Fruit fly (Drosophila melanogaster) whole organism, embryonic: ENCODE results near the gene Ugt36F1.

Experiments
- Aef1 ChIP-seq: fragments of 200-800 bp; sonication (Bioruptor generic); IDR thresholded peaks from 3 replicates; pipeline ENCODE4 v1.3.6; 2022; ENCODE audit warnings: missing biosample characterization, missing genetic modification characterization
- B-H2 ChIP-seq: fragments of 200-800 bp; sonication (Bioruptor generic); optimal IDR thresholded peaks from 2 replicates; lab custom pipeline; 2018; ENCODE audit warnings: missing biosample characterization, mild to moderate bottlenecking, missing genetic modification characterization
- CG10267 ChIP-seq: fragments of 200-800 bp; sonication (Bioruptor generic); optimal IDR thresholded peaks from 2 replicates; lab custom pipeline; 2018; ENCODE audit warnings: missing biosample characterization, mild to moderate bottlenecking, missing genetic modification characterization, moderate library complexity
- CG11504 ChIP-seq: fragments of 200-800 bp; sonication (Bioruptor generic); optimal IDR thresholded peaks from 3 replicates; lab custom pipeline; 2019; ENCODE audit warnings: missing biosample characterization, mild to moderate bottlenecking, missing genetic modification characterization, moderate library complexity
- CG12659 ChIP-seq: fragments of 200-800 bp; sonication (Bioruptor generic); optimal IDR thresholded peaks from 3 replicates; lab custom pipeline; 2017; ENCODE audit warnings: mild to moderate bottlenecking, missing biosample characterization, missing genetic modification reagents, missing genetic modification characterization
- CG12744 ChIP-seq: fragments of 200-800 bp; sonication (Bioruptor generic); optimal IDR thresholded peaks from 2 replicates; lab custom pipeline; 2016; ENCODE audit warnings: missing biosample characterization, missing genetic modification characterization
- CG13296 ChIP-seq: fragments of 200-800 bp; sonication (Bioruptor generic); optimal IDR thresholded peaks from 3 replicates; lab custom pipeline; 2018; ENCODE audit warnings: missing biosample characterization, mild to moderate bottlenecking, missing genetic modification characterization
- CG14014 ChIP-seq: fragments of 200-800 bp; sonication (Bioruptor generic); IDR thresholded peaks from 2 replicates; pipeline ENCODE4 v1.3.6; 2022; ENCODE audit warnings: missing biosample characterization, missing genetic modification characterization
- CG14710 ChIP-seq: fragments of 200-800 bp; sonication (Bioruptor generic); optimal IDR thresholded peaks from 3 replicates; lab custom pipeline; 2019; ENCODE audit warnings: missing biosample characterization, mild to moderate bottlenecking, missing genetic modification characterization, moderate library complexity
- CG1603 ChIP-seq: fragments of 200-800 bp; sonication (Bioruptor generic); optimal IDR thresholded peaks from 2 replicates; lab custom pipeline; 2019; ENCODE audit warnings: missing biosample characterization, mild to moderate bottlenecking, missing genetic modification characterization, moderate library complexity
- CG17361 ChIP-seq: fragments of 200-800 bp; sonication (Bioruptor generic); IDR thresholded peaks from 3 replicates; pipeline ENCODE4 v1.3.6; 2022; ENCODE audit warnings: missing biosample characterization, missing genetic modification characterization
- CG2116 ChIP-seq: fragments of 200-800 bp; sonication (Bioruptor generic); optimal IDR thresholded peaks from 3 replicates; lab custom pipeline; 2018; ENCODE audit warnings: missing biosample characterization, mild to moderate bottlenecking, missing genetic modification characterization
- CG2120 ChIP-seq: fragments of 200-800 bp; sonication (Bioruptor generic); optimal IDR thresholded peaks from 3 replicates; lab custom pipeline; 2016; ENCODE audit warnings: missing biosample characterization, missing genetic modification characterization
- CG2678 ChIP-seq: fragments of 200-800 bp; sonication (Bioruptor generic); optimal IDR thresholded peaks from 3 replicates; lab custom pipeline; 2019; ENCODE audit warnings: missing biosample characterization, mild to moderate bottlenecking, missing genetic modification characterization, moderate library complexity
- CG7928 ChIP-seq: fragments of 200-800 bp; sonication (Bioruptor generic); optimal IDR thresholded peaks from 2 replicates; lab custom pipeline; 2017; ENCODE audit warnings: missing biosample characterization, mild to moderate bottlenecking, missing genetic modification characterization
- CG8281 ChIP-seq: fragments of 200-800 bp; sonication (Bioruptor generic); optimal IDR thresholded peaks from 2 replicates; lab custom pipeline; 2018; ENCODE audit warnings: missing biosample characterization, mild to moderate bottlenecking, missing genetic modification characterization, moderate library complexity
- CG8290 ChIP-seq, 3 experiments: fragments of 200-800 bp; sonication (Bioruptor generic); optimal IDR thresholded peaks; 2 replicates each; lab custom pipeline; 2016 to 2019; ENCODE audit warnings: missing biosample characterization in 3 of 3, missing genetic modification characterization in 3 of 3, mild to moderate bottlenecking in 2 of 3, moderate library complexity in 1 of 3
- CG8478 ChIP-seq: fragments of >200 bp; optimal IDR thresholded peaks from 2 replicates; lab custom pipeline; 2018
- CG9797 ChIP-seq: fragments of 200-800 bp; sonication (Bioruptor generic); optimal IDR thresholded peaks from 3 replicates; lab custom pipeline; 2018; ENCODE audit warnings: missing biosample characterization, mild to moderate bottlenecking, missing genetic modification characterization
- CHES-1-like ChIP-seq: fragments of 200-800 bp; sonication (Bioruptor generic); optimal IDR thresholded peaks from 2 replicates; lab custom pipeline; 2016; ENCODE audit warnings: missing biosample characterization, missing genetic modification characterization
- Dip3 ChIP-seq: fragments of 200-800 bp; sonication (Bioruptor generic); optimal IDR thresholded peaks from 3 replicates; lab custom pipeline; 2016; ENCODE audit warnings: missing biosample characterization, missing genetic modification characterization
- Dref ChIP-seq: fragments of 200-800 bp; sonication (Bioruptor generic); IDR thresholded peaks from 2 replicates; pipeline ENCODE4 v1.3.6; 2022; ENCODE audit warnings: missing biosample characterization, missing genetic modification characterization
- Eip74EF ChIP-seq, 2 experiments: fragments of 200-800 bp in 1 of 2; fragments of >200 bp in 1 of 2; sonication (Bioruptor generic) in 1 of 2; optimal IDR thresholded peaks; 2 replicates each; lab custom pipeline; 2017 to 2019; ENCODE audit warnings: missing biosample characterization in 2 of 2, missing genetic modification characterization in 2 of 2, mild to moderate bottlenecking in 1 of 2, moderate library complexity in 1 of 2
- Elba2 ChIP-seq: fragments of 200-800 bp; sonication (Bioruptor generic); optimal IDR thresholded peaks from 3 replicates; lab custom pipeline; 2016; ENCODE audit warnings: missing biosample characterization, missing genetic modification characterization
- Ets65A ChIP-seq: fragments of 200-800 bp; sonication (Bioruptor generic); peaks from one replicate; lab custom pipeline; 2016; ENCODE audit warnings: missing biosample characterization, missing genetic modification characterization
- Mad ChIP-seq: fragments of 200-800 bp; sonication (Bioruptor generic); optimal IDR thresholded peaks from 2 replicates; lab custom pipeline; 2016; ENCODE audit warnings: missing biosample characterization, missing genetic modification characterization
- Myb ChIP-seq: fragments of 200-800 bp; sonication (Bioruptor generic); optimal IDR thresholded peaks from 2 replicates; lab custom pipeline; 2016; ENCODE audit warnings: missing biosample characterization, missing genetic modification characterization
- NC2β ChIP-seq: fragments of 200-800 bp; sonication (Bioruptor generic); optimal IDR thresholded peaks from 2 replicates; lab custom pipeline; 2016; ENCODE audit warnings: missing biosample characterization, missing genetic modification characterization
- Opbp ChIP-seq: fragments of 200-800 bp; sonication (Bioruptor generic); IDR thresholded peaks from 3 replicates; pipeline ENCODE4 v1.3.6; 2022; ENCODE audit warnings: missing biosample characterization, missing genetic modification characterization; ENCODE audit not compliant: partially characterized antibody
- Pdp1 ChIP-seq, 2 experiments: fragments of 200-800 bp; sonication (Bioruptor generic); optimal IDR thresholded peaks; 3 replicates each; lab custom pipeline; 2016; ENCODE audit warnings: missing biosample characterization in 2 of 2, missing genetic modification characterization in 2 of 2, mild to moderate bottlenecking in 1 of 2, moderate library complexity in 1 of 2
- amos ChIP-seq: fragments of 200-800 bp; sonication (Bioruptor generic); IDR thresholded peaks from 2 replicates; pipeline ENCODE4 v1.3.6; 2022; ENCODE audit warnings: missing biosample characterization, missing genetic modification characterization; ENCODE audit not compliant: partially characterized antibody
- ci ChIP-seq: fragments of 200-800 bp; sonication (Bioruptor generic); IDR thresholded peaks from 3 replicates; pipeline ENCODE4 v1.3.6; 2022; ENCODE audit warnings: missing biosample characterization, missing genetic modification characterization
- crp ChIP-seq, 2 experiments: fragments of 200-800 bp; sonication (Bioruptor generic); optimal IDR thresholded peaks; 2 replicates in 1 of 2; 3 replicates in 1 of 2; lab custom pipeline; 2017; ENCODE audit warnings: missing biosample characterization in 2 of 2, missing genetic modification characterization in 2 of 2, mild to moderate bottlenecking in 1 of 2, moderate library complexity in 1 of 2
- ewg ChIP-seq: fragments of 200-800 bp; sonication (Bioruptor generic); optimal IDR thresholded peaks from 3 replicates; lab custom pipeline; 2017; ENCODE audit warnings: mild to moderate bottlenecking, missing biosample characterization, missing genetic modification reagents, missing genetic modification characterization
- lilli ChIP-seq: fragments of 200-800 bp; sonication (Bioruptor generic); optimal IDR thresholded peaks from 3 replicates; lab custom pipeline; 2016; ENCODE audit warnings: missing biosample characterization, missing genetic modification characterization
- nerfin-1 ChIP-seq: fragments of 200-800 bp; sonication (Bioruptor generic); optimal IDR thresholded peaks from 3 replicates; lab custom pipeline; 2019; ENCODE audit warnings: missing biosample characterization, mild to moderate bottlenecking, missing genetic modification characterization, moderate library complexity
- nmo ChIP-seq: fragments of 200-800 bp; sonication (Bioruptor generic); optimal IDR thresholded peaks from 2 replicates; lab custom pipeline; 2018; ENCODE audit warnings: missing biosample characterization, mild to moderate bottlenecking, missing genetic modification characterization, moderate library complexity
- pnt ChIP-seq: fragments of 200-800 bp; sonication (Bioruptor generic); optimal IDR thresholded peaks from 3 replicates; lab custom pipeline; 2016; ENCODE audit warnings: missing biosample characterization, missing genetic modification characterization
- pzg ChIP-seq: fragments of 200-800 bp; sonication (Bioruptor generic); optimal IDR thresholded peaks from 3 replicates; lab custom pipeline; 2018; ENCODE audit warnings: missing biosample characterization, mild to moderate bottlenecking, missing genetic modification characterization, moderate library complexity
- sc ChIP-seq, 3 experiments: fragments of >200 bp in 2 of 3; fragments of 200-800 bp in 1 of 3; sonication (Bioruptor generic) in 1 of 3; optimal IDR thresholded peaks; 2 replicates in 2 of 3; 3 replicates in 1 of 3; lab custom pipeline; 2017; ENCODE audit warnings: mild to moderate bottlenecking in 1 of 3, missing biosample characterization in 1 of 3, missing genetic modification characterization in 1 of 3, missing genetic modification reagents in 1 of 3
- sens ChIP-seq: fragments of 200-800 bp; sonication (Bioruptor generic); peaks from one replicate; lab custom pipeline; 2016; ENCODE audit warnings: missing biosample characterization, missing genetic modification characterization
- trem ChIP-seq: fragments of 200-800 bp; optimal IDR thresholded peaks from 3 replicates; lab custom pipeline; 2019; ENCODE audit warnings: missing biosample characterization, mild to moderate bottlenecking, missing genetic modification characterization, moderate library complexity
- vvl ChIP-seq: fragments of 200-800 bp; sonication (Bioruptor generic); IDR thresholded peaks from 2 replicates; pipeline ENCODE4 v1.3.6; 2022; ENCODE audit warnings: missing biosample characterization, missing genetic modification characterization
- z ChIP-seq: fragments of 200-800 bp; sonication (Bioruptor generic); IDR thresholded peaks from 3 replicates; pipeline ENCODE4 v1.3.6; 2022; ENCODE audit warnings: missing biosample characterization, missing genetic modification characterization
- zen ChIP-seq: fragments of 200-800 bp; sonication (Bioruptor generic); optimal IDR thresholded peaks from 3 replicates; lab custom pipeline; 2018; ENCODE audit warnings: missing biosample characterization, mild to moderate bottlenecking, missing genetic modification characterization, moderate library complexity
- zen2 ChIP-seq: fragments of 200-800 bp; sonication (Bioruptor generic); IDR thresholded peaks from 3 replicates; pipeline ENCODE4 v1.3.6; 2022; ENCODE audit warnings: missing biosample characterization, missing genetic modification characterization; ENCODE audit not compliant: partially characterized antibody
- zfh2 ChIP-seq: fragments of 200-800 bp; sonication (Bioruptor generic); optimal IDR thresholded peaks from 2 replicates; lab custom pipeline; 2016; ENCODE audit warnings: missing biosample characterization, missing genetic modification characterization

Gene Ugt36F1

DNA sequence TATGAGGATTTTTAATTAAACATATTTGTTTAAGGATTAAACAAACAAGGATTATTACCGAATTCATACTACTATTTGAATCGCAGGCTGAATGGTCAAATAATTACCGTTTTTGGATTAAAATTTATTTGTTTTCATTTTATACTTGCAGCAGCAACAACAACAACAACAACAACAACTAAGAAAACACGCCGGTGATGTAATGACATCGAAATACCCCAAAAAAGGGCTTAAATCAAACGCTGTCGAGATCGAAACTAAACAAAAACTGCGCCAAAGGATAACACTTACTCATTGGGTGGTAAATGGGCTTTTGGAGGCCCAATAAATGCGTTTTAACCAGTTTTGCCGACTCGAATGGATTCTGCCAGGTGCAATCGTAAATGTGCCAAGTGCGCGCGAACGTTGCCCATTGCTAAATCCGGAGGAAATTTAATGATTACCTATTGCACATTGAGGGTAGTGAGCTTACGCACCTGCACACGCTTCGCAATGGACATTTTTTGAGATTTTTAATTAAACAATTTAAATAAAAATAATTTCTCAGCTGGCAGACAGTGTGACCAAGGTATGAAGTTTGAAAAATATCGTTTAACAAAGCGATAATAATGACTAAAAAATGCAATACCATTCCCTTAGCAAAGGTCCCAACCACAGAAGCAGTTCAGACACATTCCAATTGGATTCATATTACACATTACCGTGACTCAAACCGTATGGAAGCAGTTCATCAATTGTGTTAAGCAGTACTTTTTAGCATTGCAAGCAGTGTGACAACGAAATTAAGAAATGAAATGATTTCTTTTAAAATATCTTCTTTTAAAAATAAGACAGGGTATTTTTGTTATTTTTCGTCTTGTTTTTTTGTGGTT lies 39.8 kb downstream of the Ugt36F1 start, which contains the start of the genes CG10602 and mRpL13 (continued):
- TF ChIP-seq CG8478 (lab: Kevin White, UChicago) (peak; percentile 93), trem (peak; percentile 79), z (peak; percentile 15; the same call in 1 of the 3 replicates), CG13296 (no peak), sens (GFP tag; lab: Kevin White, UChicago) (peak; percentile 74), Dip3 (GFP tag; lab: Kevin White, UChicago) (peak; percentile 13), crp (GFP tag; optimal IDR thresholded peaks at IDR 0.05; lab: Kevin White, UChicago) (peak in 1 of 2 experiments; percentile 86), vvl (GFP tag; lab: Robert Waterston, UW) (peak; percentile 49), CG8281 (tag; lab: Kevin White, UChicago) (no peak), CG2678 (tag; lab: Kevin White, UChicago) (no peak), CG14710 (tag; lab: Kevin White, UChicago) (peak; percentile 68), zen2 (GFP tag; lab: Robert Waterston, UW) (no peak), NC2β (GFP tag; lab: Kevin White, UChicago) (peak; percentile 38), CG2116 (peak; percentile 36), CG12744 (GFP tag; lab: Kevin White, UChicago) (peak; percentile 13), B-H2 (GFP tag; lab: Kevin White, UChicago) (peak; percentile 9), CG10267 (tag; lab: Kevin White, UChicago) (peak; percentile 61), Aef1 (no peak), zen (peak; percentile 84), CG8290 (GFP tag; optimal IDR thresholded peaks at IDR 0.05; lab: Kevin White, UChicago) (peak; percentile 76), CG8290 (tag; optimal IDR thresholded peaks at IDR 0.05; lab: Kevin White, UChicago) (peak in 1 of 2 experiments; percentile 93), CG1603 (tag; lab: Kevin White, UChicago) (peak; percentile 81), CG11504 (peak; percentile 61), sc (optimal IDR thresholded peaks at IDR 0.05; lab: Kevin White, UChicago) (no peak), sc (GFP tag; optimal IDR thresholded peaks at IDR 0.05; lab: Kevin White, UChicago) (no peak), Opbp (peak; percentile 43; the same call in 1 of the 3 replicates), pzg (GFP tag; lab: Kevin White, UChicago) (peak; percentile 97), CHES-1-like (peak; percentile 31), Mad (GFP tag; lab: Kevin White, UChicago) (peak; percentile 51), pnt (peak; percentile 24), nmo (peak; percentile 76), Dref (peak; percentile 50), CG7928 (GFP tag; lab: Kevin White, UChicago) (no peak), Elba2 (GFP tag; lab: Kevin White, UChicago) (peak; percentile 7), ci (GFP tag; lab: Robert Waterston, UW) (no peak), CG9797 (peak; percentile 81), CG2120 (GFP tag; lab: Kevin White, UChicago) (peak; percentile 46), ewg (GFP tag; lab: Kevin White, UChicago) (no peak), amos (peak; percentile 25; the same call in 1 of the 2 replicates), CG12659 (GFP tag; lab: Kevin White, UChicago) (peak; percentile 73), nerfin-1 (no peak), Pdp1 (GFP tag; optimal IDR thresholded peaks at IDR 0.05; lab: Kevin White, UChicago) (peak in 1 of 2 experiments; percentile 95), Ets65A (GFP tag; lab: Kevin White, UChicago) (peak; percentile 68), Eip74EF (GFP tag; optimal IDR thresholded peaks at IDR 0.05; lab: Kevin White, UChicago) (no peak), lilli (GFP tag; lab: Kevin White, UChicago) (peak; percentile 22), Myb (GFP tag; lab: Kevin White, UChicago) (peak; percentile 72), CG14014 (GFP tag; lab: Robert Waterston, UW) (no peak), CG17361 (GFP tag; lab: Robert Waterston, UW) (peak; percentile 52; the same call in 2 of the 3 replicates), zfh2 (GFP tag; lab: Kevin White, UChicago) (peak; percentile 39)
